Worm (Caenorhabditis elegans) whole organism, mixed stage, embryonic: ENCODE results near the gene M04G7.1.

Experiments used
- blmp-1 ChIP-seq: fragments of 150-350 bp; optimal IDR thresholded peaks from 2 replicates; lab custom pipeline; 2014; ENCODE audit warnings: missing biosample characterization, missing genetic modification characterization
- ces-1 ChIP-seq: fragments of 150-350 bp; optimal IDR thresholded peaks from 2 replicates; lab custom pipeline; 2014; ENCODE audit warnings: missing biosample characterization, missing genetic modification reagents, missing genetic modification characterization
- lin-13 ChIP-seq: fragments of 150-350 bp; optimal IDR thresholded peaks from 2 replicates; lab custom pipeline; 2014; ENCODE audit warnings: missing biosample characterization, missing genetic modification characterization
- lsy-2 ChIP-seq: fragments of 150-350 bp; optimal IDR thresholded peaks from 2 replicates; lab custom pipeline; 2014; ENCODE audit warnings: missing biosample characterization, missing genetic modification characterization
- nhr-237 ChIP-seq: fragments of 150-350 bp; optimal IDR thresholded peaks from 2 replicates; lab custom pipeline; 2014; ENCODE audit warnings: missing biosample characterization, missing genetic modification characterization
- nhr-28 ChIP-seq: fragments of 150-350 bp; optimal IDR thresholded peaks from 2 replicates; lab custom pipeline; 2014; ENCODE audit warnings: missing biosample characterization, missing genetic modification characterization
- pha-4 ChIP-seq: fragments of 150-350 bp; optimal IDR thresholded peaks from 2 replicates; lab custom pipeline; 2018; ENCODE audit warnings: missing biosample characterization, missing genetic modification reagents, missing genetic modification characterization
- sem-2 ChIP-seq: fragments of 200-800 bp; sonication (Bioruptor generic); optimal IDR thresholded peaks from 2 replicates; lab custom pipeline; 2018; ENCODE audit warnings: mild to moderate bottlenecking, missing genetic modification characterization, missing compliant biosample characterization
- snpc-4 ChIP-seq: fragments of 150-350 bp; optimal IDR thresholded peaks from 2 replicates; lab custom pipeline; 2014; ENCODE audit warnings: missing biosample characterization, missing genetic modification characterization
- tbx-8 ChIP-seq: fragments of 200-800 bp; sonication (Bioruptor generic); optimal IDR thresholded peaks from 2 replicates; lab custom pipeline; 2018; ENCODE audit warnings: mild to moderate bottlenecking, missing genetic modification characterization, moderate library complexity, missing compliant biosample characterization
- unc-62 ChIP-seq: fragments of 150-350 bp; optimal IDR thresholded peaks from 2 replicates; lab custom pipeline; 2014; ENCODE audit warnings: missing biosample characterization, missing genetic modification reagents, missing genetic modification characterization

- no peak for TF ChIP-seq ces-1 (GFP tag; lab: Kevin White, UChicago)
- no peak for TF ChIP-seq lin-13 (tag; lab: Kevin White, UChicago)
- TF ChIP-seq nhr-28 (tag; lab: Kevin White, UChicago) = no peak
- TF ChIP-seq lsy-2 (tag; lab: Kevin White, UChicago) = no peak
- no peak for TF ChIP-seq blmp-1 (tag; lab: Kevin White, UChicago)
- TF ChIP-seq snpc-4 (tag; lab: Kevin White, UChicago) = no peak
- TF ChIP-seq nhr-237 (tag; lab: Kevin White, UChicago) = no peak
- TF ChIP-seq pha-4 (tag; lab: Kevin White, UChicago) = no peak
- TF ChIP-seq unc-62 (GFP tag; lab: Kevin White, UChicago) = no peak
- TF ChIP-seq sem-2 (GFP tag; lab: Kevin White, UChicago) = no peak
- TF ChIP-seq tbx-8 (GFP tag; lab: Kevin White, UChicago) = no peak
These were observed 29.0 kb upstream of the M04G7.1 start for ce11 chrIV:426597-426996.
